Fruit fly (Drosophila melanogaster) whole organism: ENCODE data around the gene Wdr24.

Experiments
- CG8478 ChIP-seq: fragments of >200 bp; optimal IDR thresholded peaks from 2 replicates; lab custom pipeline; 2018; ENCODE audit warnings: inconsistent platforms
- EcR ChIP-seq, 2 experiments: fragments of >200 bp; optimal IDR thresholded peaks; 2 replicates each; lab custom pipeline; 2017; ENCODE audit warnings: missing biosample characterization in 2 of 2, missing genetic modification characterization in 2 of 2, missing genetic modification reagents in 2 of 2
- pan ChIP-seq: fragments of >200 bp; optimal IDR thresholded peaks from 2 replicates; lab custom pipeline; 2017
- psq ChIP-seq: fragments of >200 bp; optimal IDR thresholded peaks from 2 replicates; lab custom pipeline; 2017
- usp ChIP-seq: fragments of >200 bp; optimal IDR thresholded peaks from 2 replicates; lab custom pipeline; 2017; ENCODE audit warnings: missing biosample characterization, missing genetic modification characterization, mixed read lengths

dm6 chr3R:29707258-29707657 is 37.6 kb downstream of the Wdr24 start:
- no peak for TF ChIP-seq CG8478
- TF ChIP-seq usp (GFP tag; lab: Kevin White, UChicago), result no peak
- TF ChIP-seq pan (lab: Kevin White, UChicago), result no peak
- no peak for TF ChIP-seq EcR (GFP tag; optimal IDR thresholded peaks at IDR 0.05; lab: Kevin White, UChicago)
- no peak for TF ChIP-seq psq
